Worm (Caenorhabditis elegans) whole organism, late embryonic: ENCODE measurements around the gene itr-1.

Experiments used
- ama-1 ChIP-seq: fragments of 150-350 bp; optimal IDR thresholded peaks from 2 replicates; lab custom pipeline; 2014
- ceh-9 ChIP-seq: sonication (generic microtip); optimal IDR thresholded peaks from 2 replicates; lab custom pipeline; 2016; ENCODE audit warnings: mild to moderate bottlenecking, missing genetic modification characterization, inconsistent platforms, missing compliant biosample characterization
- dve-1 ChIP-seq: sonication (generic microtip); optimal IDR thresholded peaks from 2 replicates; lab custom pipeline; 2017; ENCODE audit warnings: antibody characterized with exemption, mild to moderate bottlenecking, missing genetic modification characterization, missing compliant biosample characterization
- nfya-1 ChIP-seq: sonication (generic microtip); optimal IDR thresholded peaks from 2 replicates; lab custom pipeline; 2017; ENCODE audit warnings: missing genetic modification characterization, mild to moderate bottlenecking, missing compliant biosample characterization, antibody characterized with exemption, moderate library complexity

DNA sequence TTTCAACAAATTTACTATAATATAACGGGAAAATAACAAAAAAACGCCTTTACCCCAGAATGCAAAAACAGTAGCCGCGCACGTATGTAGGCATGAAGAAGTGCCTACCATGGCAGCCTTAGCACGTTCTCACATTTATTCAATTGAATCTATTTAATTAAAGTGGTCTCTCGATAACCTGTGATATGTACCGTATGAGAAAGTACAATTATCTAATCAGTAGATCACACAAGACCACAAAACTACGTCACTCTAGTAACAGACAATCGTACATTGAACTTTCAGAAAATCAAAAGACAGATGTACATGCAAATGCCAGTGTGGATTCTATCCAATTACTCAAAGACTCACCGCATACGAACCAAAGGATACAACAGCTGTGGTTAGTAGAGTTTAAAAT lies 37.3 kb downstream of the itr-1 start:
- no peak for TF ChIP-seq dve-1 (tag; lab: Kevin White, UChicago)
- no peak for TF ChIP-seq ceh-9 (tag; lab: Kevin White, UChicago)
- no peak for TF ChIP-seq nfya-1 (tag; lab: Kevin White, UChicago)
- TF ChIP-seq ama-1 (lab: Kevin White, UChicago), result no peak
